Worm (Caenorhabditis elegans): ENCODE measurements around the gene his-48.

DNA sequence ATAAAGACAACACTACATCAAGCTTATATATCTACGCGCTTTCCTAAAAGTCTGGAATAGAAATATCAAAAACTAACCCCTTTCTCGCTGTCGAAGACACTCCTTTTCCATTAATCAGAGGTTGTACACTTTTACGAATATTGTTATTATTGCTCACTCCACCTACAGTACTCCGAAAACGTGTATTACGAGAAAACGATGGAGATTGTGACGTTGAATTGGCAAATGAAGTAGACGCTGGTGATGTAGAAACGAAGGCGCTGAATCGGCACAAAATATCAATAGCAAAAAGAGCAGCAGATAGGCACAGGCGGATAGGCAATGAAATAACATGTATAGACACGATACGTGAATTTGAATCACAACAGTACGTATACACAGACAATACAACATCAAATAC lies 19.7 kb downstream of the his-48 start:
- TF ChIP-seq nhr-25 (tag; optimal IDR thresholded peaks at IDR 0.05): no peak
- TF ChIP-seq fos-1 (tag; optimal IDR thresholded peaks at IDR 0.05): no peak
- no peak for TF ChIP-seq nhr-237 (tag; optimal IDR thresholded peaks at IDR 0.05)
- TF ChIP-seq mab-5 (tag; optimal IDR thresholded peaks at IDR 0.05): no peak
- no peak for TF ChIP-seq lin-13 (GFP tag; optimal IDR thresholded peaks at IDR 0.05)
- no peak for TF ChIP-seq ama-1 (optimal IDR thresholded peaks at IDR 0.05)
- no peak for TF ChIP-seq nhr-11 (tag; optimal IDR thresholded peaks at IDR 0.05)
- TF ChIP-seq snpc-4 (tag; optimal IDR thresholded peaks at IDR 0.05): no peak
- TF ChIP-seq Y55F3AM.14 (GFP tag; optimal IDR thresholded peaks at IDR 0.05): no peak
- TF ChIP-seq elt-3 (tag; optimal IDR thresholded peaks at IDR 0.05): no peak
- no peak for TF ChIP-seq ztf-1 (GFP tag; conservative IDR thresholded peaks at IDR 0.05)
- no peak for TF ChIP-seq nhr-23 (tag; optimal IDR thresholded peaks at IDR 0.05)
- no peak for TF ChIP-seq dmd-4 (tag; optimal IDR thresholded peaks at IDR 0.05)
- TF ChIP-seq lin-39 (tag; optimal IDR thresholded peaks at IDR 0.05): no peak
